Fruit fly (Drosophila melanogaster) whole organism, embryonic: ENCODE results near the gene lectin-29Ca.
A peak's percentile ranks its signal among the peaks of the same experiment; 100 is the strongest.

Experiments used
- ATbp ChIP-seq: fragments of 200-800 bp; sonication (Bioruptor generic); optimal IDR thresholded peaks from 2 replicates; lab custom pipeline; 2017; ENCODE audit warnings: missing biosample characterization, mild to moderate bottlenecking, missing genetic modification characterization, missing genetic modification reagents
- Blimp-1 ChIP-seq: fragments of 200-800 bp; sonication (Bioruptor generic); optimal IDR thresholded peaks from 3 replicates; lab custom pipeline; 2018; ENCODE audit warnings: missing biosample characterization, missing genetic modification characterization, mild to moderate bottlenecking, moderate library complexity, missing genetic modification reagents
- CG10959 ChIP-seq: fragments of 200-800 bp; sonication (Bioruptor generic); IDR thresholded peaks from 2 replicates; pipeline ENCODE4 v1.3.6; 2022; ENCODE audit warnings: missing biosample characterization, missing genetic modification characterization
- CG12659 ChIP-seq: fragments of 200-800 bp; sonication (Bioruptor generic); optimal IDR thresholded peaks from 3 replicates; lab custom pipeline; 2017; ENCODE audit warnings: mild to moderate bottlenecking, missing biosample characterization, missing genetic modification reagents, missing genetic modification characterization
- CG12942 ChIP-seq: fragments of 200-800 bp; sonication (Bioruptor generic); optimal IDR thresholded peaks from 3 replicates; lab custom pipeline; 2016; ENCODE audit warnings: missing biosample characterization, missing genetic modification characterization
- CG13296 ChIP-seq: fragments of 200-800 bp; sonication (Bioruptor generic); optimal IDR thresholded peaks from 3 replicates; lab custom pipeline; 2018; ENCODE audit warnings: missing biosample characterization, mild to moderate bottlenecking, missing genetic modification characterization
- CG13894 ChIP-seq: fragments of 200-800 bp; sonication (Bioruptor generic); optimal IDR thresholded peaks from 3 replicates; lab custom pipeline; 2018; ENCODE audit warnings: missing biosample characterization, mild to moderate bottlenecking, missing genetic modification characterization, moderate library complexity
- CG14014 ChIP-seq: fragments of 200-800 bp; sonication (Bioruptor generic); IDR thresholded peaks from 2 replicates; pipeline ENCODE4 v1.3.6; 2022; ENCODE audit warnings: missing biosample characterization, missing genetic modification characterization
- CG15601 ChIP-seq: fragments of 200-800 bp; sonication (Bioruptor generic); optimal IDR thresholded peaks from 3 replicates; lab custom pipeline; 2019; ENCODE audit warnings: missing biosample characterization, mild to moderate bottlenecking, missing genetic modification characterization, moderate library complexity
- CG15696 ChIP-seq: fragments of 200-800 bp; sonication (Bioruptor generic); optimal IDR thresholded peaks from 2 replicates; lab custom pipeline; 2019; ENCODE audit warnings: missing biosample characterization, mild to moderate bottlenecking, missing genetic modification characterization, moderate library complexity
- CG17912 ChIP-seq: fragments of 200-800 bp; sonication (Bioruptor generic); optimal IDR thresholded peaks from 2 replicates; lab custom pipeline; 2018; ENCODE audit warnings: missing biosample characterization, mild to moderate bottlenecking, missing genetic modification characterization
- CG18011 ChIP-seq: fragments of 200-800 bp; sonication (Bioruptor generic); optimal IDR thresholded peaks from 2 replicates; lab custom pipeline; 2017; ENCODE audit warnings: missing biosample characterization, missing genetic modification characterization, mild to moderate bottlenecking, moderate library complexity, missing genotype
- CG2678 ChIP-seq: fragments of 200-800 bp; sonication (Bioruptor generic); optimal IDR thresholded peaks from 3 replicates; lab custom pipeline; 2019; ENCODE audit warnings: missing biosample characterization, mild to moderate bottlenecking, missing genetic modification characterization, moderate library complexity
- CG3065 ChIP-seq: fragments of 200-800 bp; sonication (Bioruptor generic); optimal IDR thresholded peaks from 2 replicates; lab custom pipeline; 2016; ENCODE audit warnings: missing biosample characterization, missing genetic modification characterization
- CG33213 ChIP-seq: fragments of 200-800 bp; sonication (Bioruptor generic); optimal IDR thresholded peaks from 3 replicates; lab custom pipeline; 2016; ENCODE audit warnings: missing biosample characterization, missing genetic modification characterization
- CG6175 ChIP-seq: fragments of 200-800 bp; sonication (Bioruptor generic); IDR thresholded peaks from 3 replicates; pipeline ENCODE4 v1.3.6; 2022; ENCODE audit warnings: missing biosample characterization, missing genetic modification characterization
- CG7271 ChIP-seq: fragments of 200-800 bp; sonication (Bioruptor generic); optimal IDR thresholded peaks from 2 replicates; lab custom pipeline; 2018; ENCODE audit warnings: missing biosample characterization, mild to moderate bottlenecking, missing genetic modification characterization, moderate library complexity
- CG8478 ChIP-seq: fragments of >200 bp; optimal IDR thresholded peaks from 2 replicates; lab custom pipeline; 2018
- CG9876 ChIP-seq: fragments of 200-800 bp; sonication (Bioruptor generic); optimal IDR thresholded peaks from 2 replicates; lab custom pipeline; 2016; ENCODE audit warnings: missing biosample characterization, missing genetic modification characterization
- CTCF ChIP-seq: fragments of 200-800 bp; sonication (Bioruptor generic); optimal IDR thresholded peaks from 2 replicates; lab custom pipeline; 2017; ENCODE audit warnings: missing biosample characterization, mild to moderate bottlenecking, missing genetic modification characterization, moderate library complexity
- Dp ChIP-seq: fragments of 200-800 bp; sonication (Bioruptor generic); optimal IDR thresholded peaks from 2 replicates; lab custom pipeline; 2018; ENCODE audit warnings: missing biosample characterization, mild to moderate bottlenecking, missing genetic modification characterization, moderate library complexity
- Fer2 ChIP-seq: fragments of 200-800 bp; sonication (Bioruptor generic); optimal IDR thresholded peaks from 2 replicates; lab custom pipeline; 2018; ENCODE audit warnings: missing biosample characterization, mild to moderate bottlenecking, missing genetic modification characterization, moderate library complexity
- Gug ChIP-seq: fragments of 200-800 bp; sonication (Bioruptor generic); IDR thresholded peaks from 4 replicates; pipeline ENCODE4 v1.3.6; 2022; ENCODE audit warnings: missing biosample characterization, missing genetic modification characterization
- HLH54F ChIP-seq: fragments of 200-800 bp; sonication (Bioruptor generic); optimal IDR thresholded peaks from 3 replicates; lab custom pipeline; 2016; ENCODE audit warnings: missing biosample characterization, missing genetic modification characterization
- Hr39 ChIP-seq: fragments of >200 bp; optimal IDR thresholded peaks from 2 replicates; lab custom pipeline; 2017
- Hr51 ChIP-seq, 2 experiments: fragments of 200-800 bp; sonication (Bioruptor generic); optimal IDR thresholded peaks; 2 replicates in 1 of 2; 3 replicates in 1 of 2; lab custom pipeline; 2016 to 2018; ENCODE audit warnings: missing biosample characterization in 2 of 2, missing genetic modification characterization in 2 of 2, mild to moderate bottlenecking in 1 of 2, moderate library complexity in 1 of 2
- Lim3 ChIP-seq: fragments of 200-800 bp; sonication (Bioruptor generic); IDR thresholded peaks from 2 replicates; pipeline ENCODE4 v1.3.6; 2022; ENCODE audit warnings: missing biosample characterization, missing genetic modification characterization
- Poxn ChIP-seq: fragments of 200-800 bp; sonication (Bioruptor generic); IDR thresholded peaks from 2 replicates; pipeline ENCODE4 v1.3.6; 2022; ENCODE audit warnings: missing biosample characterization, missing genetic modification characterization
- Six4 ChIP-seq: fragments of 200-800 bp; sonication (Bioruptor generic); optimal IDR thresholded peaks from 2 replicates; lab custom pipeline; 2016; ENCODE audit warnings: missing biosample characterization, missing genetic modification characterization
- Sox100B ChIP-seq: fragments of 200-800 bp; sonication (Bioruptor generic); optimal IDR thresholded peaks from 3 replicates; lab custom pipeline; 2018; ENCODE audit warnings: missing biosample characterization, mild to moderate bottlenecking, missing genetic modification characterization
- bcd ChIP-seq: fragments of 200-800 bp; sonication (Bioruptor generic); optimal IDR thresholded peaks from 2 replicates; lab custom pipeline; 2017; ENCODE audit warnings: missing biosample characterization, mild to moderate bottlenecking, missing genetic modification characterization
- croc ChIP-seq: fragments of 200-800 bp; sonication (Bioruptor generic); conservative IDR thresholded peaks from 3 replicates; pipeline ENCODE4 v1.3.6; 2022; ENCODE audit warnings: missing biosample characterization, missing genetic modification characterization
- dmrt99B ChIP-seq: fragments of 200-800 bp; sonication (Bioruptor generic); optimal IDR thresholded peaks from 2 replicates; lab custom pipeline; 2018; ENCODE audit warnings: missing biosample characterization, mild to moderate bottlenecking, missing genetic modification characterization, moderate library complexity
- en ChIP-seq: fragments of 200-800 bp; sonication (Bioruptor generic); optimal IDR thresholded peaks from 2 replicates; lab custom pipeline; 2016; ENCODE audit warnings: missing biosample characterization, missing genetic modification characterization
- eve ChIP-seq, 2 experiments: fragments of >200 bp; optimal IDR thresholded peaks; 2 replicates each; lab custom pipeline; 2017; ENCODE audit warnings: missing biosample characterization in 2 of 2, missing genetic modification characterization in 2 of 2
- eyg ChIP-seq: fragments of 200-800 bp; sonication (Bioruptor generic); optimal IDR thresholded peaks from 3 replicates; lab custom pipeline; 2016; ENCODE audit warnings: missing biosample characterization, missing genetic modification characterization
- fru ChIP-seq: fragments of >200 bp; optimal IDR thresholded peaks from 2 replicates; lab custom pipeline; 2017
- gfzf ChIP-seq: fragments of 200-800 bp; sonication (Bioruptor generic); optimal IDR thresholded peaks from 2 replicates; lab custom pipeline; 2016; ENCODE audit warnings: missing biosample characterization, mild to moderate bottlenecking, missing genetic modification characterization, moderate library complexity
- hkb ChIP-seq, 2 experiments: fragments of 200-800 bp in 1 of 2; fragments of >200 bp in 1 of 2; sonication (Bioruptor generic) in 1 of 2; IDR thresholded peaks in 1 of 2; optimal IDR thresholded peaks in 1 of 2; 2 replicates each; pipeline versions ENCODE4 v1.3.6 to Lab custom; 2017 to 2022; ENCODE audit warnings: missing biosample characterization in 1 of 2, missing genetic modification characterization in 1 of 2
- ind ChIP-seq: fragments of 200-800 bp; sonication (Bioruptor generic); optimal IDR thresholded peaks from 3 replicates; lab custom pipeline; 2016; ENCODE audit warnings: missing biosample characterization, missing genetic modification characterization
- odd ChIP-seq: fragments of 200-800 bp; sonication (Bioruptor generic); optimal IDR thresholded peaks from 2 replicates; lab custom pipeline; 2017; ENCODE audit warnings: missing biosample characterization, mild to moderate bottlenecking, missing genetic modification characterization
- peb ChIP-seq: fragments of 200-800 bp; sonication (Bioruptor generic); IDR thresholded peaks from 2 replicates; pipeline ENCODE4 v1.3.6; 2022; ENCODE audit warnings: missing biosample characterization, missing genetic modification characterization
- pfk ChIP-seq: fragments of 200-800 bp; sonication (Bioruptor generic); optimal IDR thresholded peaks from 2 replicates; lab custom pipeline; 2018; ENCODE audit warnings: missing biosample characterization, mild to moderate bottlenecking, missing genetic modification characterization, moderate library complexity
- sens-2 ChIP-seq: fragments of 200-800 bp; sonication (Bioruptor generic); IDR thresholded peaks from 2 replicates; pipeline ENCODE4 v1.3.6; 2022; ENCODE audit warnings: missing biosample characterization, missing genetic modification characterization
- sqz ChIP-seq: fragments of 200-800 bp; sonication (Bioruptor generic); optimal IDR thresholded peaks from 3 replicates; lab custom pipeline; 2018; ENCODE audit warnings: missing biosample characterization, mild to moderate bottlenecking, missing genetic modification characterization
- stc ChIP-seq: fragments of 200-800 bp; sonication (Bioruptor generic); IDR thresholded peaks from 2 replicates; pipeline ENCODE4 v1.3.6; 2022; ENCODE audit warnings: missing biosample characterization, missing genetic modification characterization
- tap ChIP-seq: fragments of 200-800 bp; optimal IDR thresholded peaks from 3 replicates; lab custom pipeline; 2019; ENCODE audit warnings: missing biosample characterization, mild to moderate bottlenecking, missing genetic modification characterization, moderate library complexity
- trh ChIP-seq: fragments of 200-800 bp; sonication (Bioruptor generic); optimal IDR thresholded peaks from 2 replicates; lab custom pipeline; 2016; ENCODE audit warnings: missing biosample characterization, missing genetic modification characterization
- yki ChIP-seq: fragments of >200 bp; optimal IDR thresholded peaks from 3 replicates; lab custom pipeline; 2018
- zen ChIP-seq: fragments of 200-800 bp; sonication (Bioruptor generic); optimal IDR thresholded peaks from 3 replicates; lab custom pipeline; 2018; ENCODE audit warnings: missing biosample characterization, mild to moderate bottlenecking, missing genetic modification characterization, moderate library complexity
- zfh1 ChIP-seq: fragments of 200-800 bp; sonication (Bioruptor generic); IDR thresholded peaks from 3 replicates; pipeline ENCODE4 v1.3.6; 2022; ENCODE audit warnings: missing biosample characterization, missing genetic modification characterization

Gene lectin-29Ca

dm6 chr2L:8362273-8362954, 31.7 kb downstream of the lectin-29Ca start, which contains the start of gene CG7627 (continued):
- TF ChIP-seq Six4 (peak; percentile 59), zen (tag; lab: Kevin White, UChicago) (peak; percentile 11), fru (lab: Kevin White, UChicago) (no peak), pfk (no peak), sens-2 (GFP tag; lab: Robert Waterston, UW) (no peak), CG2678 (tag; lab: Kevin White, UChicago) (peak; percentile 88), peb (GFP tag; lab: Robert Waterston, UW) (peak; percentile 65), stc (peak; percentile 60; the same call in 1 of the 2 replicates), ind (peak; percentile 78), CG7271 (tag; lab: Kevin White, UChicago) (no peak), CG18011 (GFP tag; lab: Kevin White, UChicago) (peak; percentile 26), CG12659 (GFP tag; lab: Kevin White, UChicago) (peak; percentile 73), hkb (optimal IDR thresholded peaks at IDR 0.05; lab: Kevin White, UChicago) (no peak), hkb (GFP tag; IDR thresholded peaks at IDR 0.05; lab: Robert Waterston, UW) (peak; percentile 84), Lim3 (GFP tag; lab: Robert Waterston, UW) (no peak), zfh1 (GFP tag; lab: Robert Waterston, UW) (peak; percentile 82), gfzf (GFP tag; lab: Kevin White, UChicago) (no peak), Blimp-1 (GFP tag; lab: Kevin White, UChicago) (peak; percentile 66), Gug (GFP tag; lab: Robert Waterston, UW) (peak; percentile 86), eve (GFP tag; optimal IDR thresholded peaks at IDR 0.05; lab: Kevin White, UChicago) (peak in 1 of 2 experiments; percentile 82), en (GFP tag; lab: Kevin White, UChicago) (no peak), Sox100B (peak; percentile 79), trh (GFP tag; lab: Kevin White, UChicago) (peak; percentile 34), tap (tag; lab: Kevin White, UChicago) (peak; percentile 57), CG33213 (GFP tag; lab: Kevin White, UChicago) (peak; percentile 34), eyg (GFP tag; lab: Kevin White, UChicago) (peak; percentile 50), CG13894 (tag; lab: Kevin White, UChicago) (peak; percentile 75), Hr51 (GFP tag; optimal IDR thresholded peaks at IDR 0.05; lab: Kevin White, UChicago) (peak; percentile 21 to 77), CG13296 (GFP tag; lab: Kevin White, UChicago) (peak; percentile 67), CG8478 (lab: Kevin White, UChicago) (no peak), ATbp (GFP tag; lab: Kevin White, UChicago) (peak; percentile 68), CG14014 (GFP tag; lab: Robert Waterston, UW) (peak; percentile 71), dmrt99B (tag; lab: Kevin White, UChicago) (peak; percentile 83), Poxn (peak; percentile 70), HLH54F (peak; percentile 72), CG15601 (tag; lab: Kevin White, UChicago) (peak; percentile 41), Dp (no peak), CG3065 (GFP tag; lab: Kevin White, UChicago) (no peak), CG17912 (GFP tag; lab: Kevin White, UChicago) (peak; percentile 24), croc (GFP tag; lab: Robert Waterston, UW) (peak; percentile 69), bcd (GFP tag; lab: Kevin White, UChicago) (peak; percentile 72), yki (lab: Kevin White, UChicago) (no peak), CG6175 (GFP tag; lab: Robert Waterston, UW) (peak; percentile 74; the same call in 2 of the 3 replicates), sqz (GFP tag; lab: Kevin White, UChicago) (peak; percentile 53), Hr39 (lab: Kevin White, UChicago) (no peak), Fer2 (tag; lab: Kevin White, UChicago) (peak; percentile 58), CTCF (no peak), odd (GFP tag; lab: Kevin White, UChicago) (peak; percentile 51), CG12942 (GFP tag; lab: Kevin White, UChicago) (peak; percentile 37), CG10959 (peak; percentile 45; the same call in 1 of the 2 replicates), CG15696 (tag; lab: Kevin White, UChicago) (peak; percentile 65), CG9876 (GFP tag; lab: Kevin White, UChicago) (peak; percentile 35)
